Fruit fly (Drosophila melanogaster) whole organism, embryonic: ENCODE results near the gene dbe.

Experiments
- Asciz ChIP-seq: fragments of 200-800 bp; sonication (Bioruptor generic); optimal IDR thresholded peaks from 2 replicates; lab custom pipeline; 2017; ENCODE audit warnings: missing biosample characterization, mild to moderate bottlenecking, missing genetic modification characterization, missing genetic modification reagents
- CG11695 ChIP-seq: fragments of 200-800 bp; sonication (Bioruptor generic); IDR thresholded peaks from 3 replicates; pipeline ENCODE4 v1.3.6; 2022; ENCODE audit warnings: missing biosample characterization, missing genetic modification characterization
- CG12391 ChIP-seq: fragments of 200-800 bp; sonication (Bioruptor generic); optimal IDR thresholded peaks from 3 replicates; lab custom pipeline; 2018; ENCODE audit warnings: missing biosample characterization, mild to moderate bottlenecking, missing genetic modification characterization, moderate library complexity
- CG13424 ChIP-seq: fragments of 200-800 bp; sonication (Bioruptor generic); optimal IDR thresholded peaks from 2 replicates; lab custom pipeline; 2019; ENCODE audit warnings: missing biosample characterization, mild to moderate bottlenecking, missing genetic modification characterization, moderate library complexity
- CG1529 ChIP-seq: fragments of 200-800 bp; sonication (Bioruptor generic); optimal IDR thresholded peaks from 3 replicates; lab custom pipeline; 2018; ENCODE audit warnings: missing biosample characterization, missing genetic modification characterization
- CG15696 ChIP-seq: fragments of 200-800 bp; sonication (Bioruptor generic); optimal IDR thresholded peaks from 2 replicates; lab custom pipeline; 2019; ENCODE audit warnings: missing biosample characterization, mild to moderate bottlenecking, missing genetic modification characterization, moderate library complexity
- CG16815 ChIP-seq: fragments of 200-800 bp; sonication (Bioruptor generic); optimal IDR thresholded peaks from 3 replicates; lab custom pipeline; 2017; ENCODE audit warnings: missing biosample characterization, mild to moderate bottlenecking, missing genetic modification characterization
- CG17328 ChIP-seq: fragments of 200-800 bp; sonication (Bioruptor generic); IDR thresholded peaks from 2 replicates; pipeline ENCODE4 v1.3.6; 2022; ENCODE audit warnings: missing biosample characterization, missing genetic modification characterization
- CG18599 ChIP-seq: fragments of 200-800 bp; sonication (Bioruptor generic); optimal IDR thresholded peaks from 3 replicates; lab custom pipeline; 2017; ENCODE audit warnings: missing biosample characterization, missing genetic modification characterization, mild to moderate bottlenecking, moderate library complexity, missing genetic modification reagents
- CG2199 ChIP-seq: fragments of 200-800 bp; sonication (Bioruptor generic); IDR thresholded peaks from 3 replicates; pipeline ENCODE4 v1.3.6; 2022; ENCODE audit warnings: missing biosample characterization, missing genetic modification characterization
- CG30431 ChIP-seq: fragments of 200-800 bp; sonication (Bioruptor generic); optimal IDR thresholded peaks from 2 replicates; lab custom pipeline; 2017; ENCODE audit warnings: missing biosample characterization, missing genetic modification characterization
- CG31388 ChIP-seq: fragments of 200-800 bp; sonication (Bioruptor generic); optimal IDR thresholded peaks from 2 replicates; lab custom pipeline; 2016; ENCODE audit warnings: missing biosample characterization, missing genetic modification characterization
- CG32767 ChIP-seq: fragments of 200-800 bp; sonication (Bioruptor generic); IDR thresholded peaks from 2 replicates; pipeline ENCODE4 v1.3.6; 2022; ENCODE audit warnings: missing biosample characterization, missing genetic modification characterization
- CG33557 ChIP-seq: fragments of 200-800 bp; sonication (Bioruptor generic); optimal IDR thresholded peaks from 2 replicates; lab custom pipeline; 2019; ENCODE audit warnings: missing biosample characterization, mild to moderate bottlenecking, missing genetic modification characterization, moderate library complexity
- CG4328 ChIP-seq: fragments of 200-800 bp; sonication (Bioruptor generic); optimal IDR thresholded peaks from 3 replicates; lab custom pipeline; 2017; ENCODE audit warnings: missing biosample characterization, missing genetic modification reagents, missing genetic modification characterization
- CG43689 ChIP-seq: fragments of 200-800 bp; sonication (Bioruptor generic); IDR thresholded peaks from 2 replicates; pipeline ENCODE4 v1.3.6; 2022; ENCODE audit warnings: missing biosample characterization, missing genetic modification characterization
- CG6689 ChIP-seq: fragments of 200-800 bp; sonication (Bioruptor generic); IDR thresholded peaks from 2 replicates; pipeline ENCODE4 v1.3.6; 2022; ENCODE audit warnings: missing biosample characterization, missing genetic modification characterization
- CG8924 ChIP-seq: fragments of 200-800 bp; optimal IDR thresholded peaks from 3 replicates; lab custom pipeline; 2019; ENCODE audit warnings: missing biosample characterization, mild to moderate bottlenecking, missing genetic modification characterization, moderate library complexity
- CG9437 ChIP-seq: fragments of 200-800 bp; sonication (Bioruptor generic); optimal IDR thresholded peaks from 2 replicates; lab custom pipeline; 2018; ENCODE audit warnings: missing biosample characterization, mild to moderate bottlenecking, missing genetic modification characterization
- CkIIα-i1 ChIP-seq: fragments of 200-800 bp; sonication (Bioruptor generic); IDR thresholded peaks from 2 replicates; pipeline ENCODE4 v1.3.6; 2022; ENCODE audit warnings: missing biosample characterization, missing genetic modification characterization
- CoRest ChIP-seq: fragments of 200-800 bp; sonication (Bioruptor generic); optimal IDR thresholded peaks from 3 replicates; lab custom pipeline; 2018; ENCODE audit warnings: missing biosample characterization, mild to moderate bottlenecking, missing genetic modification characterization, moderate library complexity
- D19B ChIP-seq: fragments of 200-800 bp; sonication (Bioruptor generic); optimal IDR thresholded peaks from 2 replicates; lab custom pipeline; 2017; ENCODE audit warnings: missing biosample characterization, mild to moderate bottlenecking, missing genetic modification characterization
- E2f2 ChIP-seq: fragments of 200-800 bp; sonication (Bioruptor generic); IDR thresholded peaks from 2 replicates; pipeline ENCODE4 v1.3.6; 2022; ENCODE audit warnings: missing biosample characterization, missing genetic modification characterization
- Hr3 ChIP-seq: fragments of 200-800 bp; sonication (Bioruptor generic); optimal IDR thresholded peaks from 3 replicates; lab custom pipeline; 2016; ENCODE audit warnings: missing biosample characterization, missing genetic modification characterization
- Med ChIP-seq: fragments of 200-800 bp; sonication (Bioruptor generic); peaks from one replicate; lab custom pipeline; 2016; ENCODE audit warnings: missing biosample characterization, missing genetic modification characterization, mild to moderate bottlenecking, inconsistent platforms, moderate library complexity
- Mes4 ChIP-seq: fragments of 200-800 bp; sonication (Bioruptor generic); optimal IDR thresholded peaks from 2 replicates; lab custom pipeline; 2016; ENCODE audit warnings: missing biosample characterization, missing genetic modification characterization
- NC2β ChIP-seq: fragments of 200-800 bp; sonication (Bioruptor generic); optimal IDR thresholded peaks from 2 replicates; lab custom pipeline; 2016; ENCODE audit warnings: missing biosample characterization, missing genetic modification characterization
- Rfx ChIP-seq: fragments of 200-800 bp; sonication (Bioruptor generic); IDR thresholded peaks from 2 replicates; pipeline ENCODE4 v1.3.6; 2022; ENCODE audit warnings: missing biosample characterization, missing genetic modification characterization
- Rx ChIP-seq: fragments of 200-800 bp; sonication (Bioruptor generic); IDR thresholded peaks from 2 replicates; pipeline ENCODE4 v1.3.6; 2022; ENCODE audit warnings: missing biosample characterization, missing genetic modification characterization
- Ssrp ChIP-seq: fragments of 200-800 bp; sonication (Bioruptor generic); optimal IDR thresholded peaks from 2 replicates; lab custom pipeline; 2018; ENCODE audit warnings: missing biosample characterization, mild to moderate bottlenecking, missing genetic modification characterization, moderate library complexity
- dmrt11E ChIP-seq: fragments of 200-800 bp; sonication (Bioruptor generic); optimal IDR thresholded peaks from 3 replicates; lab custom pipeline; 2018; ENCODE audit warnings: missing biosample characterization, mild to moderate bottlenecking, missing genetic modification characterization, moderate library complexity
- esg ChIP-seq: fragments of 200-800 bp; sonication (Bioruptor generic); conservative IDR thresholded peaks from 2 replicates; pipeline ENCODE4 v1.3.6; 2022; ENCODE audit warnings: missing biosample characterization, missing genetic modification characterization
- gcm ChIP-seq: fragments of 200-800 bp; sonication (Bioruptor generic); optimal IDR thresholded peaks from 2 replicates; lab custom pipeline; 2019; ENCODE audit warnings: missing biosample characterization, mild to moderate bottlenecking, missing genetic modification characterization, moderate library complexity
- grau ChIP-seq: fragments of 200-800 bp; optimal IDR thresholded peaks from 3 replicates; lab custom pipeline; 2019; ENCODE audit warnings: missing biosample characterization, mild to moderate bottlenecking, missing genetic modification characterization, moderate library complexity
- gsb-n ChIP-seq: fragments of 200-800 bp; sonication (Bioruptor generic); optimal IDR thresholded peaks from 3 replicates; lab custom pipeline; 2018; ENCODE audit warnings: missing biosample characterization, mild to moderate bottlenecking, missing genetic modification characterization
- hkb ChIP-seq, 2 experiments: fragments of 200-800 bp in 1 of 2; fragments of >200 bp in 1 of 2; sonication (Bioruptor generic) in 1 of 2; IDR thresholded peaks in 1 of 2; optimal IDR thresholded peaks in 1 of 2; 2 replicates each; pipeline versions ENCODE4 v1.3.6 to Lab custom; 2017 to 2022; ENCODE audit warnings: missing biosample characterization in 1 of 2, missing genetic modification characterization in 1 of 2
- lola ChIP-seq, 3 experiments: fragments of >200 bp in 2 of 3; fragments of 200-800 bp in 1 of 3; sonication (Bioruptor generic) in 1 of 3; optimal IDR thresholded peaks; 2 replicates each; lab custom pipeline; 2017 to 2019; ENCODE audit warnings: missing biosample characterization in 3 of 3, missing genetic modification characterization in 3 of 3, mild to moderate bottlenecking in 1 of 3, moderate library complexity in 1 of 3
- nerfin-2 ChIP-seq: fragments of 200-800 bp; sonication (Bioruptor generic); IDR thresholded peaks from 2 replicates; pipeline ENCODE4 v1.3.6; 2022; ENCODE audit warnings: missing biosample characterization, missing genetic modification characterization; ENCODE audit not compliant: partially characterized antibody
- nmo ChIP-seq: fragments of 200-800 bp; sonication (Bioruptor generic); optimal IDR thresholded peaks from 2 replicates; lab custom pipeline; 2018; ENCODE audit warnings: missing biosample characterization, mild to moderate bottlenecking, missing genetic modification characterization, moderate library complexity
- onecut ChIP-seq: fragments of 200-800 bp; sonication (Bioruptor generic); IDR thresholded peaks from 2 replicates; pipeline ENCODE4 v1.3.6; 2022; ENCODE audit warnings: missing biosample characterization, missing genetic modification characterization
- pros ChIP-seq: fragments of 200-800 bp; sonication (Bioruptor generic); optimal IDR thresholded peaks from 3 replicates; lab custom pipeline; 2019; ENCODE audit warnings: missing biosample characterization, mild to moderate bottlenecking, missing genetic modification characterization, moderate library complexity
- row ChIP-seq: fragments of 200-800 bp; sonication (Bioruptor generic); IDR thresholded peaks from 3 replicates; pipeline ENCODE4 v1.3.6; 2022; ENCODE audit warnings: missing biosample characterization, missing genetic modification characterization
- sc ChIP-seq, 3 experiments: fragments of >200 bp in 2 of 3; fragments of 200-800 bp in 1 of 3; sonication (Bioruptor generic) in 1 of 3; optimal IDR thresholded peaks; 2 replicates in 2 of 3; 3 replicates in 1 of 3; lab custom pipeline; 2017; ENCODE audit warnings: mild to moderate bottlenecking in 1 of 3, missing biosample characterization in 1 of 3, missing genetic modification characterization in 1 of 3, missing genetic modification reagents in 1 of 3
- sug ChIP-seq: fragments of 200-800 bp; optimal IDR thresholded peaks from 2 replicates; lab custom pipeline; 2019; ENCODE audit warnings: missing biosample characterization, mild to moderate bottlenecking, missing genetic modification characterization, moderate library complexity
- unpg ChIP-seq: fragments of 200-800 bp; sonication (Bioruptor generic); optimal IDR thresholded peaks from 3 replicates; lab custom pipeline; 2018; ENCODE audit warnings: missing biosample characterization, mild to moderate bottlenecking, missing genetic modification characterization, moderate library complexity
- wek ChIP-seq: fragments of 200-800 bp; sonication (Bioruptor generic); optimal IDR thresholded peaks from 3 replicates; lab custom pipeline; 2018; ENCODE audit warnings: missing biosample characterization, mild to moderate bottlenecking, missing genetic modification characterization, moderate library complexity

Gene dbe

DNA sequence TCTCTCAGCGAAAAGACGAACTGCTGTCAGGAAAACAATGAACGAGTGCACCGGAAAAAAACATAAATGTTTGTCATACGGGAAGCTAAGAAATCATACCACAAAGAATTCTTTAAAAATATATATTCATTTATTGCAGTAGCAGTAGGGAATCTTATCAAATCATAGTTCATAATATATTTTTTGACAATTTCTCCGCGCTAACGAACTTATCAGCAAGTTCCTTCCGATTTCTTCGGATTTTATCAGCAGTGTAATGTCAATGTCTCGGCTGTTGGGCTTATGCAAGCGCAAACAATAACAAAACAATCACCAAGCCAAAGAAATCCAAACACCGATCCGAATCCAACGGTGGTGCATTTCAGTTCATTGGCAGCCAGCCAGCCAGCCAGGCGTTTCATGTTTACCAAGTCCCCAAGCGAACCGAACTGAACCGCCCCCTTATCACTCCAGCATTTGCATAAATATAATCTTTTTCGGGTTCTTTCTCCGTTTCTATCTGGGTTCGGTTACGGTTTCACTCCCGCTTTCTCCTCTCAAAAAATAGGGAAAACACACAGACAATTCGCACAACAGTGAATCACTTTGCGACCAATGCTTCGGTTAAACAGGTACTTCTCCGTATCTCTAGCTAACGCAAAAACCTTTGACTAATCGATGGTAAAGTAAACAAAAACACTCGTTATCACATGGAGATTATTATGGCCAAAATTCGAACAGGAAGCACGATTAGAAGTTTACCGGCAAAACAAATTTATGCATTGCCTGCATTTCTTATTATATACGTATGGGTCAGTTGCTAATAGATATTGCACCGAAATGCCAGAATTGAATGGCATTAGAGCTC lies 41.9 kb downstream of the dbe start (continued):
- TF ChIP-seq onecut (GFP tag; lab: Robert Waterston, UW) (no peak), E2f2 (GFP tag; lab: Robert Waterston, UW) (no peak), Med (GFP tag; lab: Kevin White, UChicago) (peak; percentile 74), CG1529 (peak; percentile 65), CG17328 (GFP tag; lab: Robert Waterston, UW) (peak; percentile 61), Hr3 (GFP tag; lab: Kevin White, UChicago) (peak; percentile 44), CG4328 (GFP tag; lab: Kevin White, UChicago) (peak; percentile 5), dmrt11E (tag; lab: Kevin White, UChicago) (peak; percentile 55), CG6689 (GFP tag; lab: Robert Waterston, UW) (0 out of 2 replicates have a peak, but pooled peaks have one; percentile 4), CG9437 (GFP tag; lab: Kevin White, UChicago) (peak; percentile 29), Rfx (GFP tag; lab: Robert Waterston, UW) (no peak), CkIIα-i1 (GFP tag; lab: Robert Waterston, UW) (no peak), unpg (peak; percentile 42), grau (tag; lab: Kevin White, UChicago) (peak; percentile 18), sug (tag; lab: Kevin White, UChicago) (peak; percentile 13), Asciz (GFP tag; lab: Kevin White, UChicago) (peak; percentile 54), esg (GFP tag; lab: Robert Waterston, UW) (0 out of 2 replicates have a peak, but pooled peaks have one; percentile 15), D19B (GFP tag; lab: Kevin White, UChicago) (no peak), hkb (optimal IDR thresholded peaks at IDR 0.05; lab: Kevin White, UChicago) (no peak), hkb (GFP tag; IDR thresholded peaks at IDR 0.05; lab: Robert Waterston, UW) (peak; percentile 50; the same call in 1 of the 2 replicates), CG30431 (peak; percentile 6), nmo (GFP tag; lab: Kevin White, UChicago) (peak; percentile 48), Rx (GFP tag; lab: Robert Waterston, UW) (no peak), Ssrp (peak; percentile 48), nerfin-2 (GFP tag; lab: Robert Waterston, UW) (no peak), sc (optimal IDR thresholded peaks at IDR 0.05; lab: Kevin White, UChicago) (no peak), sc (GFP tag; optimal IDR thresholded peaks at IDR 0.05; lab: Kevin White, UChicago) (peak; percentile 69), row (peak; percentile 64; the same call in 2 of the 3 replicates), wek (GFP tag; lab: Kevin White, UChicago) (no peak), CG8924 (tag; lab: Kevin White, UChicago) (peak; percentile 59), pros (GFP tag; lab: Kevin White, UChicago) (peak; percentile 17), lola (GFP tag; optimal IDR thresholded peaks at IDR 0.05; lab: Kevin White, UChicago) (peak in 1 of 3 experiments; percentile 41), CG12391 (peak; percentile 74), CG11695 (no peak), CG15696 (tag; lab: Kevin White, UChicago) (peak; percentile 19), CG13424 (tag; lab: Kevin White, UChicago) (peak; percentile 39), CG16815 (peak; percentile 15), CG18599 (GFP tag; lab: Kevin White, UChicago) (no peak), CG33557 (GFP tag; lab: Kevin White, UChicago) (peak; percentile 55), CG32767 (GFP tag; lab: Robert Waterston, UW) (peak; percentile 27; the same call in 1 of the 2 replicates), Mes4 (GFP tag; lab: Kevin White, UChicago) (peak; percentile 18), gsb-n (tag; lab: Kevin White, UChicago) (peak; percentile 65), CG2199 (GFP tag; lab: Robert Waterston, UW) (peak; percentile 31; the same call in 1 of the 3 replicates), CoRest (tag; lab: Kevin White, UChicago) (peak; percentile 29), CG43689 (0 out of 2 replicates have a peak, but pooled peaks have one; percentile 25), CG31388 (GFP tag; lab: Kevin White, UChicago) (no peak), NC2β (GFP tag; lab: Kevin White, UChicago) (peak; percentile 45), gcm (GFP tag; lab: Kevin White, UChicago) (peak; percentile 46)
